Fruit fly (Drosophila melanogaster): ENCODE measurements around the gene Rsod.

Gene Rsod

dm6 chr3R:30202898-30203103 is 31.8 kb upstream of the Rsod start, which contains the start of gene CG9743 (continued):
- TF ChIP-seq tap (tag; optimal IDR thresholded peaks at IDR 0.05): no peak
- TF ChIP-seq zfh1 (GFP tag; IDR thresholded peaks at IDR 0.05): no peak
- TF ChIP-seq CG34376 (GFP tag; optimal IDR thresholded peaks at IDR 0.05): no peak
- TF ChIP-seq CG15011 (GFP tag; optimal IDR thresholded peaks at IDR 0.05): no peak
- TF ChIP-seq CG13775 (GFP tag; optimal IDR thresholded peaks at IDR 0.05): no peak
- no peak for TF ChIP-seq fu2 (GFP tag; optimal IDR thresholded peaks at IDR 0.05)
- peak in 1 of 2 experiments; percentile 6 for TF ChIP-seq Trl (optimal IDR thresholded peaks at IDR 0.05)
- no peak for TF ChIP-seq Trl (GFP tag; optimal IDR thresholded peaks at IDR 0.05)
- no peak for TF ChIP-seq YL-1 (GFP tag; optimal IDR thresholded peaks at IDR 0.05)
- no peak for TF ChIP-seq otp (GFP tag; IDR thresholded peaks at IDR 0.05)
- no peak for TF ChIP-seq CG32532 (GFP tag; IDR thresholded peaks at IDR 0.05)
- TF ChIP-seq CG32772 (GFP tag; IDR thresholded peaks at IDR 0.05): no peak
- TF ChIP-seq ttk (GFP tag; IDR thresholded peaks at IDR 0.05): no peak
- TF ChIP-seq trem (tag; optimal IDR thresholded peaks at IDR 0.05): no peak
- TF ChIP-seq Chrac-16 (GFP tag; optimal IDR thresholded peaks at IDR 0.05): no peak
- TF ChIP-seq twi (tag; optimal IDR thresholded peaks at IDR 0.05): no peak
- TF ChIP-seq eve (GFP tag; optimal IDR thresholded peaks at IDR 0.05): no peak
- no peak for TF ChIP-seq aop (GFP tag; IDR thresholded peaks at IDR 0.05)
- no peak for TF ChIP-seq CG4328 (GFP tag; optimal IDR thresholded peaks at IDR 0.05)
- TF ChIP-seq Ada2b (GFP tag; IDR thresholded peaks at IDR 0.05): no peak
- TF ChIP-seq CG43689 (GFP tag; IDR thresholded peaks at IDR 0.05): no peak
- no peak for TF ChIP-seq CG13123 (GFP tag; optimal IDR thresholded peaks at IDR 0.05)
- TF ChIP-seq Bgb (GFP tag; IDR thresholded peaks at IDR 0.05; ENCODE audit: partially characterized antibody): peak; percentile 34
- TF ChIP-seq pnt (GFP tag; optimal IDR thresholded peaks at IDR 0.05): no peak
- no peak for TF ChIP-seq btn (GFP tag; optimal IDR thresholded peaks at IDR 0.05)
- no peak for TF ChIP-seq MBD-R2 (GFP tag; IDR thresholded peaks at IDR 0.05)
- TF ChIP-seq CG13287 (GFP tag; IDR thresholded peaks at IDR 0.05; ENCODE audit: partially characterized antibody): peak; percentile 24; the same call in 1 of the 2 replicates
- TF ChIP-seq CG2202 (tag; optimal IDR thresholded peaks at IDR 0.05): no peak
- no peak for TF ChIP-seq CG10321 (GFP tag; IDR thresholded peaks at IDR 0.05)
- no peak for TF ChIP-seq Taf1 (GFP tag; IDR thresholded peaks at IDR 0.05)
- TF ChIP-seq hkb (optimal IDR thresholded peaks at IDR 0.05): no peak
- no peak for TF ChIP-seq hkb (GFP tag; IDR thresholded peaks at IDR 0.05)
- TF ChIP-seq CG6791 (GFP tag; IDR thresholded peaks at IDR 0.05; ENCODE audit: partially characterized antibody): peak; percentile 9; the same call in 1 of the 3 replicates
- no peak for TF ChIP-seq CG11560 (tag; IDR thresholded peaks at IDR 0.05)
- peak; percentile 23; the same call in 1 of the 2 replicates for TF ChIP-seq unc-4 (GFP tag; IDR thresholded peaks at IDR 0.05; ENCODE audit: partially characterized antibody)
- TF ChIP-seq CG7963 (GFP tag; IDR thresholded peaks at IDR 0.05; ENCODE audit: partially characterized antibody): no peak
- TF ChIP-seq Blimp-1 (GFP tag; optimal IDR thresholded peaks at IDR 0.05): no peak
- no peak for TF ChIP-seq stwl (tag; optimal IDR thresholded peaks at IDR 0.05)
- TF ChIP-seq amos (GFP tag; IDR thresholded peaks at IDR 0.05; ENCODE audit: partially characterized antibody): no peak

dm6 chr3R:30201064-30201463 is 30.1 kb upstream of the Rsod start:
- peak; percentile 21; the same call in 1 of the 2 replicates for TF ChIP-seq Adf1 (GFP tag; IDR thresholded peaks at IDR 0.05)
- peak; percentile 87 for TF ChIP-seq Ets65A (GFP tag)
- TF ChIP-seq GATAe (GFP tag; conservative IDR thresholded peaks at IDR 0.05): peak; percentile 23
- TF ChIP-seq nmo (GFP tag; optimal IDR thresholded peaks at IDR 0.05): no peak
- TF ChIP-seq Fer1 (GFP tag; optimal IDR thresholded peaks at IDR 0.05): no peak
- peak; percentile 79 for TF ChIP-seq sd (tag; optimal IDR thresholded peaks at IDR 0.05)
- TF ChIP-seq gfzf (GFP tag; optimal IDR thresholded peaks at IDR 0.05): no peak
- TF ChIP-seq exex (tag; optimal IDR thresholded peaks at IDR 0.05): peak; percentile 83
- no peak for TF ChIP-seq BtbVII (GFP tag; optimal IDR thresholded peaks at IDR 0.05)
- TF ChIP-seq crol (GFP tag; IDR thresholded peaks at IDR 0.05): peak; percentile 67; the same call in 1 of the 2 replicates
- 0 out of 2 replicates have a peak, but pooled peaks have one; percentile 15 for TF ChIP-seq CG32532 (GFP tag; IDR thresholded peaks at IDR 0.05)
- TF ChIP-seq sug (tag; optimal IDR thresholded peaks at IDR 0.05): peak; percentile 95
- peak; percentile 8 for TF ChIP-seq mirr (GFP tag; optimal IDR thresholded peaks at IDR 0.05)
- no peak for TF ChIP-seq az2 (GFP tag; optimal IDR thresholded peaks at IDR 0.05)
- TF ChIP-seq Sry-δ (GFP tag; optimal IDR thresholded peaks at IDR 0.05): no peak
- no peak for TF ChIP-seq NK7.1 (GFP tag; optimal IDR thresholded peaks at IDR 0.05)
- peak; percentile 87 for TF ChIP-seq CG34376 (GFP tag; optimal IDR thresholded peaks at IDR 0.05)
- 0 out of 3 replicates have a peak, but pooled peaks have one; percentile 37 for TF ChIP-seq vnd (GFP tag; IDR thresholded peaks at IDR 0.05; ENCODE audit: partially characterized antibody)

All from whole organism, embryonic.